Fruit fly (Drosophila melanogaster) whole organism, embryonic: ENCODE results near the gene CG10019.

Source experiments
- Blimp-1 ChIP-seq: fragments of 200-800 bp; sonication (Bioruptor generic); optimal IDR thresholded peaks from 3 replicates; lab custom pipeline; 2018; ENCODE audit warnings: missing biosample characterization, missing genetic modification characterization, mild to moderate bottlenecking, moderate library complexity, missing genetic modification reagents
- Poxn ChIP-seq: fragments of 200-800 bp; sonication (Bioruptor generic); IDR thresholded peaks from 2 replicates; pipeline ENCODE4 v1.3.6; 2022; ENCODE audit warnings: missing biosample characterization, missing genetic modification characterization
- ewg ChIP-seq: fragments of 200-800 bp; sonication (Bioruptor generic); optimal IDR thresholded peaks from 3 replicates; lab custom pipeline; 2017; ENCODE audit warnings: mild to moderate bottlenecking, missing biosample characterization, missing genetic modification reagents, missing genetic modification characterization
- pan ChIP-seq, 4 experiments: fragments of >200 bp in 3 of 4; fragments of 200-800 bp in 1 of 4; sonication (Bioruptor generic) in 1 of 4; optimal IDR thresholded peaks in 3 of 4; IDR thresholded peaks in 1 of 4; 2 replicates each; pipeline versions ENCODE4 v1.3.6 to Lab custom; 2017 to 2022; ENCODE audit warnings: missing biosample characterization in 2 of 4, missing genetic modification characterization in 2 of 4, mixed read lengths in 1 of 4
- tin ChIP-seq: fragments of 200-800 bp; sonication (Bioruptor generic); optimal IDR thresholded peaks from 3 replicates; lab custom pipeline; 2016; ENCODE audit warnings: missing biosample characterization, missing genetic modification characterization

DNA sequence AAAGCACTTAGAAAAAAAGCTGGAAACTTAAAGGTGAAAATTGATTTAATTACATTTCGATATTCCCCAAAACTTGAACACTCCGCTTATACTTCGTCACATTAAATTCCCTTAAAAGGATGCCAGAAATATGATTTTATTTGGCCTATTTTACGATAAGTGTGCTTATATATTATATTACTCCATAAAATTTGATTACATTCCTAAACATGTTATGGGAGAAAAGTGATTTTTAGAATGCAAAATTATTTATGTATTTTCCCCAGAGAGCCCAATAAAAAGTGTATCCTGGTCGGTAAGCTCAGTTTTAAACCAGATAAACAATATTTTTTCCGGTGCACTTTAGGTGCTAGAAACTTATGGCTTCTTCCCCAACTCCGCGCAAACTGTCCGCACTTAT is 7.4 kb downstream of the CG10019 start:
- TF ChIP-seq pan (optimal IDR thresholded peaks at IDR 0.05; lab: Kevin White, UChicago) = no peak
- TF ChIP-seq pan (GFP tag; optimal IDR thresholded peaks at IDR 0.05 in 1 of 2, IDR thresholded peaks at IDR 0.05 in 1 of 2) = no peak
- no peak for TF ChIP-seq ewg
- TF ChIP-seq tin (GFP tag; lab: Kevin White, UChicago) = no peak
- TF ChIP-seq Poxn (GFP tag; lab: Robert Waterston, UW) = no peak
- no peak for TF ChIP-seq Blimp-1 (GFP tag; lab: Kevin White, UChicago)
